Fruit fly (Drosophila melanogaster) whole organism: ENCODE measurements around the gene PH4alphaNE2.

Experiments used
- CG8478 ChIP-seq: fragments of >200 bp; optimal IDR thresholded peaks from 2 replicates; lab custom pipeline; 2018; ENCODE audit warnings: inconsistent platforms
- Dll ChIP-seq: fragments of >200 bp; optimal IDR thresholded peaks from 2 replicates; lab custom pipeline; 2017
- EcR ChIP-seq, 2 experiments: fragments of >200 bp; optimal IDR thresholded peaks; 2 replicates each; lab custom pipeline; 2017; ENCODE audit warnings: missing biosample characterization in 2 of 2, missing genetic modification characterization in 2 of 2, missing genetic modification reagents in 2 of 2
- pan ChIP-seq: fragments of >200 bp; optimal IDR thresholded peaks from 2 replicates; lab custom pipeline; 2017
- psq ChIP-seq: fragments of >200 bp; optimal IDR thresholded peaks from 2 replicates; lab custom pipeline; 2017
- usp ChIP-seq: fragments of >200 bp; optimal IDR thresholded peaks from 2 replicates; lab custom pipeline; 2017; ENCODE audit warnings: missing biosample characterization, missing genetic modification characterization, mixed read lengths

The PH4alphaNE2 gene

DNA sequence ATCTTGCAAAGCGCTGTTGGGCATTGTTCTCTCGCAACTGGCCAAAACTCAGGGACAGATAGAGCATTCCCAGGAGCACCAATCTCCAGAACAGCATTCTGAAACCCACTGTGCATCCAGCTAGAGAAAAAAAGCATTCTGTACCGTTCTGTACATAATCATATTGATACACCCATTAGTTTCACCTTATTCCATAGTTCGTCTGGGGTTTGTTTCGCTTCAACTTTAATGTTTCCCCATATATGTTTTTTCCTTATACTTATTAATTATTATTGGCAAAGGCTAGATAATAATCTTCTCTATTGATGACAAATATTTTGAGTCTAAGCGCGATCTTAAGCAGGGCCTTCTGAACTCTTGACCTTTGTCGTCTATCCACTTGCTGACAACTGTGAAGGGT, at the start of gene PH4alphaNE2:
TSS of gene PH4alphaNE2 (minus strand) at position 101 of the 400 bp plus-strand sequence.
- TF ChIP-seq Dll, result no peak
- no peak for TF ChIP-seq usp
- no peak for TF ChIP-seq pan
- no peak for TF ChIP-seq CG8478 (lab: Kevin White, UChicago)
- no peak for TF ChIP-seq EcR (GFP tag; optimal IDR thresholded peaks at IDR 0.05; lab: Kevin White, UChicago)
- TF ChIP-seq psq (lab: Kevin White, UChicago), result no peak

DNA sequence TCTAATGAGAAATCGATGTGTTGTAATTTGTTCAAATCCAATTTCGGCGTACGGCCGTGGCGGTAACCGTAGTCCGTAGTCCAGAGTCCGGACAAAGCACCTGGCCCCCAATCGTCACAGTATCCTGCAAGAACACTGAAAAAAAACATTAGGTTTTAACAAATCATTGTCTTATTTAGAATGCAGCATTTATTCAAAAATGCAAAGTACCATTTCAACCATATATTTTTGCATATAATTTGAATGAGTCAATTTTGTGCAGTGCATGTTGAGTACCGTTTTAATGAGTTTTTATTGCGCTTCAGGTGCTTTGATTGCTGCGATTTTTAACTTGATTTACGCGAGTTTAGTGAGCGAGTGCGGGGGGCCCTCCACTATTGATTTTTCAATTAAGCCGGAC, 49.2 kb upstream of the PH4alphaNE2 start:
- no peak for TF ChIP-seq psq (lab: Kevin White, UChicago)
- TF ChIP-seq Dll, result no peak
- TF ChIP-seq EcR (GFP tag; optimal IDR thresholded peaks at IDR 0.05; lab: Kevin White, UChicago), result no peak

DNA sequence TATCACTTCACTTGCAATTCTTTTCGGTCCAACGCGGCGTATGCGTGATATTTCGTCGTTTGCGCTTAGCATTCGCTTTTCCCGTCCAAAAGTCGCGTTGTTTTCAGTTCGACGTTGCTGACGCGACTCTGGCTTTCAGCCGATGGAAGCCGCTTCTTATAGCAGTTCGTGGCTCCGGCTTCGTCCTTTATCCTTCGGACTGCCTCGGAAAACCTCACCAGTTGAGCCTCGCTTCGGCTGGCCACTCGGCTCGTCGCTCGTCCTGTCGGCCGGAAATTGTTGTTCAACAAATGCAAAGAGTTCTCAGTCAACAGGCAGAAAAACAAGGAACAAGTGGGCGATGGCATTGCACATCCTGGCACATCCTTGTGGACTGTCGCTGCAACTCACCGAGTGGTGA, 48.1 kb upstream of the PH4alphaNE2 start, which contains the start of gene CG34155:
TSS of gene CG34155 (minus strand) at position 130 of the 400 bp plus-strand sequence.
- no peak for TF ChIP-seq usp
- no peak for TF ChIP-seq pan
- no peak for TF ChIP-seq CG8478 (lab: Kevin White, UChicago)
- no peak for TF ChIP-seq Dll
- no peak for TF ChIP-seq psq (lab: Kevin White, UChicago)
- TF ChIP-seq EcR (GFP tag; optimal IDR thresholded peaks at IDR 0.05; lab: Kevin White, UChicago), result no peak

DNA sequence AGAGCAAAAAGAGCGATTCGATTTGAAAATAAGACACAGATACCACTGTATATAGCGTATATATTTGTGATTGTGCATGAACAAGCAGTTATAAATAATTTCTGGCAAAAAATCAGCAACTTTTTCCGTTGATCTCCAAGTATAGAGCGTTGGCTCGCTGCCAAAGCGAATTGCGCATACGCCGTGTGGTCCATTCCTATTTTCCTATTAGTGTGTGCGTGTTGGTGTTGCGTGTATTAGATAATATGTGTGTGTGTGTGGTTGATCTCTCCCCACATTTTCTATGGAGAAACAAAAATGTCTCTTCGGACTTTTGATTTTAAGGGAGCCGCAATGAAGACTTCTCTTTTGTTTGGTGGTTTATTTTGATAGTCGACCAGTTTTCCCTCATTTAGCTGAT, 40.5 kb upstream of the PH4alphaNE2 start:
- TF ChIP-seq usp (no peak), psq (lab: Kevin White, UChicago) (no peak), EcR (GFP tag; optimal IDR thresholded peaks at IDR 0.05; lab: Kevin White, UChicago) (no peak), CG8478 (lab: Kevin White, UChicago) (no peak), pan (no peak), Dll (no peak)

DNA sequence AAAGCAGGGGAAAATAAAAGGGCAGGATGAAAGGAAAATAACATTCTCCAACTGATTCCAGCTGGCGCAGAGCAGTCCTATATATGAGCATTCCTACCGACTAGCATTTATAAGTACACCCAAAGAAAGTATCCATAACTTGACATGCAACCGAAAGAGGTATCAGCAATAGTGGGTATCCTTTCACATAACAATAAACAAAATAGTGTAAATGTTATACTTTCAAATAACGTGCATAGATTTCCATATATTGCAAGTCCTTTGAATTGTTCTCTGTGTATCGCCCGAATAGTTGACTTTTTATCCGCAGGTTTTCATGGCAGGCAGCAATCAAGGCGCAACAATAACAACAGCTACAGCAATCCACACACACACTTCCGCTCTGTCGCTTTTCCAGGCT, 38.0 kb upstream of the PH4alphaNE2 start:
- TF ChIP-seq Dll, result no peak
- TF ChIP-seq pan, result no peak
- no peak for TF ChIP-seq EcR (GFP tag; optimal IDR thresholded peaks at IDR 0.05; lab: Kevin White, UChicago)
- TF ChIP-seq usp, result no peak
- no peak for TF ChIP-seq CG8478 (lab: Kevin White, UChicago)
- TF ChIP-seq psq (lab: Kevin White, UChicago), result no peak

DNA sequence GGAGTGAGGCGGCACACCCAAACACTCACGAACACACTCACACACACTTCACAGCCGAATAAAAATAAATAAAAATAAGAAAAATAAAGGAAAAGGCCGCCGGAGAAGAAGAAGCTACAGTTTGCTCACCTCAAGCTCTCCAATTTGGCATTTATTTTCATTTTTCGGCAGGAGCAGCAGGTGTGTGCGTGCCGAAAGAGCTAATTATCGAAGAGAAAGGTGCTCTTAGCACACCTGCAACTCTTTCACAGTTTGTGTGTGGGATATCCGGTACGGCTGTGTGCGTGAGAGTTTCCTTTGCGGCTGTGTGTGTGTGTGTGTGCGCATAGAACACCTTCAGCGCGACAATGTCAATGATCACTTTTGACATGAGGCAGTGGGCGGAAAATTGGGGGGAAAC, 33.0 kb upstream of the PH4alphaNE2 start:
- no peak for TF ChIP-seq CG8478 (lab: Kevin White, UChicago)
- TF ChIP-seq usp, result no peak
- no peak for TF ChIP-seq psq (lab: Kevin White, UChicago)
- no peak for TF ChIP-seq pan
- TF ChIP-seq Dll, result no peak
- no peak for TF ChIP-seq EcR (GFP tag; optimal IDR thresholded peaks at IDR 0.05; lab: Kevin White, UChicago)

DNA sequence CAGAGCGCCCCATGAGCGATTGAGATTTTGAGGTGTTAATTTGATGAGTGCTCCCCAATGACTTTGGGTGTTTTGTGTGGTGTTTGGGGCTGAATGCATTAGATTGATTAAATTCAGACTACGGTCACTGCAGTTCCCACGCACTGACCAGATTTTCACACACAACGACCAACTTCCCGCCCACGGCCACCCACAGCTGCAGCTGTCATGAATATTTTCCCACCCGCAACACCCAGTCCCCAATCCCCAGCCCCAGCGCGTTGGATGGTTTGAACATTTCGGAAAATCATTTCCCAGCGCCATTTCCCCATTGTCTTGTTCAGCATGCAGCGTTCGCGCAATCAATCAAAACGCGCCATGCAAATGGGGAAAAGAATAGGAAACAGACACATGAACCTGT, 29.5 kb upstream of the PH4alphaNE2 start:
- no peak for TF ChIP-seq pan
- TF ChIP-seq Dll, result no peak
- TF ChIP-seq psq (lab: Kevin White, UChicago), result no peak

DNA sequence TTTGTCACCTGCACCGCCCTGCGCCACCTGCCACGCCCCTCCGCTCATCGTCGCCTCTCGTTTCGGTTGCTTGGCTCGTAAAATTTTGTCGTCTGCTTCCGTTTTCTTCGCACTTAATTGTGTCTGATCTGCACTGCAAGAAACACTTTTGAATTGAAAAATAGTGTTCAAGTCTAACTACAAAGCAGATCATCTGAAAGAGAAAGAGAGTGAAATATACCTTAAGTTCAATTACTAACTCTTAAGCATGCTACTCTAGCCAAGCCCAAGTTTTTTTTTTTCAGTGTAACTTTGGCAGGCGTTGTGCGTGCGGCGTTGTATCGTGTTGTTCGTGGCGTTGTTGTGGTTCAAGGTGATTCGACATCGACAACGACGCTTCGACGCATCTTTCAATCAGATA, 28.2 kb upstream of the PH4alphaNE2 start:
- no peak for TF ChIP-seq CG8478 (lab: Kevin White, UChicago)
- TF ChIP-seq EcR (GFP tag; optimal IDR thresholded peaks at IDR 0.05; lab: Kevin White, UChicago), result no peak
- no peak for TF ChIP-seq usp
- no peak for TF ChIP-seq Dll
- TF ChIP-seq psq (lab: Kevin White, UChicago), result no peak
- TF ChIP-seq pan, result no peak

DNA sequence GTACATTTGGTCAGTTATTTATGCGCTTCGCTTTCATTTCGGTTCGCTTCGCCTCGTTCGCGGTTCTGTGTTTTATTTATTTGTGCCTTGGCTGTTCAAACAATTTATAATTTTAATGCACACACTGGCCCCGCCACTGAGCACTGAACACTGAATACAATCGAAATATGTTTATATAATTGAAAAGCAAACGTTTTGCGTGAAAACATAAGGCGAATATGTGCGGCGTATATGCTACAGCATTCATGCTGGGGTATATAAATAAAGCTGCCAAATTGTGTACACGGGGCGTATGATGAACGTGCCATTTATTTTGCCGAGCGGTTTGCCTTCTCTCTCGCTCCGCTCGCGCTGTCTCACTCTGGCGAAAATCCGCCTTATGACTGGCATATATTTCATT, 24.9 kb upstream of the PH4alphaNE2 start:
- TF ChIP-seq EcR (GFP tag; optimal IDR thresholded peaks at IDR 0.05; lab: Kevin White, UChicago) (no peak), CG8478 (lab: Kevin White, UChicago) (no peak), Dll (no peak), psq (lab: Kevin White, UChicago) (no peak), usp (no peak), pan (no peak)

DNA sequence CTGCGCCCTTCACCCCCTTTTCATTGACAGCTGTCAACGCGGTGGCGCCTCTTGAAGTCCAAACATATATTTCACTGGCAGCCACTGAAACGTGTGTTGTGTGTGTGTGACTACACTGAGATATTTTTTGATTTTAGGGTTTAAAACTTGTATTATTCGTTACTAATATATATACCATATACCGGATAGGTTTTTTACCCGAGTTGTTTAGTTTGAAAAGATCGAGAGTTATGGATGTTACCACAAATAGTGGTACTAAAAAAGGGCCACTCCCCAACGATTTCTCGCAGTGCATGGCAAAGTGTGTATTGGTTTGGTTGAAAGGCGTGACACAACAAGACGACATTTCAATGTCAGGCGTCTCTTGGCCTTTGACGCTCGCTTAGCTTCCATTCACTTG, 24.4 kb upstream of the PH4alphaNE2 start:
- TF ChIP-seq usp (no peak), EcR (GFP tag; optimal IDR thresholded peaks at IDR 0.05; lab: Kevin White, UChicago) (no peak), pan (no peak), CG8478 (lab: Kevin White, UChicago) (no peak), psq (lab: Kevin White, UChicago) (no peak), Dll (no peak)

DNA sequence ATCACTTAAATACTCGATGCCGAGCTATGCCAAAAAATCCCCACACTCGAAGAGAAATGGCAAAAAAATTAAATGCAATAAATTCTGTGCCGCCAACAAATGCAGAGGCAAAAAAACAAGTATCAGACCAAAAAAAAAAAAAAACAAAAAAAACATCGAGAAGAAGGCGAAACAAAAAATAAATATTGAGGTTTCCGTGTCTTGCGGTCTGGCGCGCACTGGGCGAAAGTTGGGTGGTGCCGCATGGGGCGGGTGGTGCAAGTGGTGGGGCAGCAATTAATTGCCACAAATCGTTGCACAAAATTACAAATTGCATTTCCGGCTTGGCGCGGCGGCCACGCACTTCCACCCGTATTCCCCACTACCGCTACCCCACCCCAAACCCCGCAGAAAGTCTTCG, 22.4 kb upstream of the PH4alphaNE2 start:
- TF ChIP-seq psq (lab: Kevin White, UChicago) (no peak), pan (no peak), usp (no peak), EcR (GFP tag; optimal IDR thresholded peaks at IDR 0.05; lab: Kevin White, UChicago) (no peak)

DNA sequence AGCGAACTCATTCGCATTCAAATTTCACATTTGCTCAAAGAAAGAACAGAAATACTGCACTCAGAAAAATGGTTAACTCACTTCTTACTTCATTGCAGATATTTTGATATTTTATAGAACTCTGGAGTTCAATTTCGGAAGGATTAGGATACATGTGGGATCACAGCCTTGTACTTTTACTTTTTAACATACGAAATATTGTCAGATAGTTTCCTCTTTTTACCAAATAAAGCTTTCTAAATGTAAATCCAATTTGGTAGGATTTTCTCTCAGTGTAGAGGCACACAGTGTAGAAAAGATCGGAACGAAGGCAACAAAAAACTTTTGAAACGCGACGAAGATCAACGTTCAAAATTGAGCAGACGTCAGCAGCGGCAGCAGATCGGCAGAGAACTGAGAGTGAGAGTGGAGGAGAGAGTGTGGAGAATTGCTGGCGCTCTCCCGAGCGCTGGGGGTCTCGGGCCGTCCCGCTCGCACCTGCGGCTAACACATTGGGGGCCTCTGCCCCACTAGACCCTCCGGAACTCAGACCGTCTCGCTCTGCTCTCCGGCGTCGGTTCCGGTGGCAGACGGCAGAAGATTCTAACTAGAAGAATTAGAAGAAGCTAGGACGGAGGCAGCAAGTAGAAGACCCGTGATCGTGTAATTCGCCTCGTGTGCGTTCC, 20.1 kb upstream of the PH4alphaNE2 start, which contains the start of gene tmod:
TSS of gene tmod (plus strand) at position 619 of the 665 bp plus-strand sequence.
- TF ChIP-seq CG8478 (lab: Kevin White, UChicago) (no peak), pan (no peak), Dll (peak; percentile 82)

DNA sequence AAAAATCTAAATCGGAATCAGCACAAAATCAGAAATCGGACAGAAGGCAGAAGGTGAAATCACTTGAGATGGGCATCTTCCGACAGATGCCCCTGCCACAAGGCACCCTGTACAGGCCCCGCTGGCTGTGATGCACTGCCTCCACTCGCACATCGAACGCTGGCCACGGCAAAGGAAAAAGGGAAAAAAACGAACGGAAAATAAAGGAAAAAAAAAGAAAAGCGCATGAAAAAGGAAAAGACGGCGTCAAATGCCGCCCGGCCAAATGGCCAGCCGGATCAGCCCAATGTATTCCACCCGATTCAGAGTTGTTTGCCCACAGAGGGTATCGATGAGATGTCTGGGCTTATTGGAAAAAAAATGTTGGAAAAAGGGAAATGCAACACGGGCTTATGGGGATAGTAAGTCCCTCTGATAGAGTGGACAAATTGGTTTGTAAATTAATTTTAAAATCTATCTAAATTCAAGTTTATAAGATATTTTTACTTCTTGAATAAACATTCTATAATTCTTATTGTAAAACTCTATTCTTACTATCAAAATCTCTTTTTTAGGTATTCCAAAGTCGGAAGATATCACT, 19.2 kb upstream of the PH4alphaNE2 start:
- TF ChIP-seq usp (no peak), Dll (no peak), pan (no peak), EcR (GFP tag; optimal IDR thresholded peaks at IDR 0.05; lab: Kevin White, UChicago) (no peak), psq (lab: Kevin White, UChicago) (no peak)
